Worm (Caenorhabditis elegans) whole organism, early embryonic: ENCODE measurements around the gene rab-7.

ENCODE experiments used
- F13C5.2 ChIP-seq: sonication (generic microtip); optimal IDR thresholded peaks from 2 replicates; lab custom pipeline; 2017; ENCODE audit warnings: mild to moderate bottlenecking, missing genetic modification characterization, inconsistent platforms, missing compliant biosample characterization
- ama-1 ChIP-seq: fragments of 150-350 bp; optimal IDR thresholded peaks from 2 replicates; lab custom pipeline; 2014
- ceh-13 ChIP-seq: fragments of 200-800 bp; sonication (Bioruptor generic); optimal IDR thresholded peaks from 2 replicates; lab custom pipeline; 2018; ENCODE audit warnings: mild to moderate bottlenecking, missing genetic modification characterization, missing compliant biosample characterization
- ets-7 ChIP-seq: sonication (generic microtip); optimal IDR thresholded peaks from 2 replicates; lab custom pipeline; 2016; ENCODE audit warnings: missing genotype, missing genetic modification characterization, missing compliant biosample characterization
- hmbx-1 ChIP-seq: sonication (generic microtip); optimal IDR thresholded peaks from 2 replicates; lab custom pipeline; 2016; ENCODE audit warnings: mild to moderate bottlenecking, missing genetic modification characterization, missing compliant biosample characterization
- hmg-4 ChIP-seq: fragments of 200-800 bp; sonication (Bioruptor generic); optimal IDR thresholded peaks from 2 replicates; lab custom pipeline; 2018; ENCODE audit warnings: mild to moderate bottlenecking, missing genetic modification characterization, missing compliant biosample characterization
- hnd-1 ChIP-seq: sonication (generic microtip); optimal IDR thresholded peaks from 2 replicates; lab custom pipeline; 2016; ENCODE audit warnings: missing genetic modification characterization, missing compliant biosample characterization
- tbx-37 ChIP-seq: fragments of 200-800 bp; sonication (Bioruptor generic); conservative IDR thresholded peaks from 2 replicates; pipeline ENCODE4 v1.3.6; 2022; ENCODE audit warnings: missing genetic modification reagents, missing genetic modification characterization, missing compliant biosample characterization

DNA sequence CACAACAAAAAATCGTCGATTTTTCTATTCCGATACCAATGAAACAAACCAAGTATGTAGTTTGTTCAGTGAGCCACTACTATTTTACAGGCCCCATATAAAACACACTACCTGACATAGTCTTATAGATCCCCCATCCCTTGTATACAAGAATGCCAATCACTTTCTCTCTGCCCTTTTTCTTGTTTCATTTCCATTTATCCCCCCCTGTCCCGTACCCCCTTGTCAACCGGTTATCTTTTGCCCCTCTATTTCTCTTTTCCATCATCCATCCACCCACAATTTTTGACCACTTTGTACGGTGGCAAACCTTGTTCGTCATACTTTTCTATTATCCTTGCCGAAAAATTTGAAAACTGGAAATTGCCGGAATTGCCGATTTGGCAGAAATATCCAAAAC, 13.8 kb downstream of the rab-7 start:
- no peak for TF ChIP-seq hmg-4 (GFP tag; lab: Kevin White, UChicago)
- TF ChIP-seq ceh-13: no peak
- TF ChIP-seq tbx-37 (GFP tag; lab: Robert Waterston, UW): no peak
- TF ChIP-seq ets-7 (tag; lab: Kevin White, UChicago): no peak
- TF ChIP-seq hmbx-1 (tag; lab: Kevin White, UChicago): no peak
- no peak for TF ChIP-seq ama-1 (lab: Kevin White, UChicago)
- no peak for TF ChIP-seq F13C5.2 (tag; lab: Kevin White, UChicago)
- TF ChIP-seq hnd-1 (tag; lab: Kevin White, UChicago): no peak
